Fruit fly (Drosophila melanogaster): ENCODE results near the gene CG2991.

Gene CG2991

DNA sequence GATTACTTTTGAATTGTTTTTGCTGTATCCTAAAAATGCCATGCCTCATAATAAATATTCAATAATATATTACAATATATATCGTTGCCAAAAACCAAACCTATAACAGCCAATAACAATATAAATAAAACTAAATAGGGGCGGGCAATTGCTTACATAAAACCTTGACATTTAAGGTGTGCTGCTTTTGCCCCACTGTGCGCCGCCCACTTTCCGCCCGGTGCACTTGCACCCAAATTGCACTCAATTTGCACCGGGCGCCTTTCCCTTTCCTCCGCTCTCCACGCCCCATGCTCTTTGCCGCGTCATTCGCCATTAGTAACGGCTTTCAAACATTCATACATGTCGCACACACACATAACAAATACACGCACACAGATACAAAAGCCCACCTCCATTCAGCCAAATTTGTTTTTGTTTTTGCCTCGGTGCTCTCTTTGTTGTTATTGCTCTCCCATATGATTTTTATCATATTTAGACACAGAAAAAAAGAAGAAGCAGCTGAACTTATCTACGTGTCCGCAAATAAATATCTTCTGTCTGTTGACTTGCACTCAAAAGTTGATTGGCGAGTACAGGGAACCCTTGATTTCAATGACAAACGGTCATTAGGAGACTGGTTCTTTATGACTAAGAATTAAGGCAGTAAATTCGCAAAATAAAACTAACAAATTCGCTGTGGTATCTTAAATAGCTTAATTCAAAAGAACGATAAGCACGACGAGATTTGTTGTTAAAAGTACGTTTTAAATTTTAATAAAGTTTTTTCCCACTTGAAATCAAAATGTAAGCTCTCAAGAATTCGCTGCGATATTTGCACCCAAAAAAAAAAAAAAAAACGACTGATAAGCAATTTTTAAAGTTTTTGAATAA is 1.1 kb downstream of the CG2991 start (continued):
- TF ChIP-seq CG10147 (GFP tag; optimal IDR thresholded peaks at IDR 0.05) (no peak), CG34422 (GFP tag; IDR thresholded peaks at IDR 0.05) (no peak), slbo (GFP tag; IDR thresholded peaks at IDR 0.05) (no peak), CG16863 (GFP tag; optimal IDR thresholded peaks at IDR 0.05) (no peak), scrt (GFP tag; optimal IDR thresholded peaks at IDR 0.05) (peak; percentile 43), phol (tag; optimal IDR thresholded peaks at IDR 0.05) (peak; percentile 24), CG11560 (tag; IDR thresholded peaks at IDR 0.05) (no peak), vfl (GFP tag; optimal IDR thresholded peaks at IDR 0.05) (no peak), abd-A (tag; optimal IDR thresholded peaks at IDR 0.05) (peak; percentile 42), al (GFP tag; IDR thresholded peaks at IDR 0.05) (no peak), zfh2 (GFP tag; optimal IDR thresholded peaks at IDR 0.05) (no peak), slp2 (GFP tag; optimal IDR thresholded peaks at IDR 0.05) (no peak), eyg (GFP tag; optimal IDR thresholded peaks at IDR 0.05) (no peak), sd (tag; optimal IDR thresholded peaks at IDR 0.05) (peak; percentile 66), Max (GFP tag; optimal IDR thresholded peaks at IDR 0.05) (no peak), twi (tag; optimal IDR thresholded peaks at IDR 0.05) (no peak), D (optimal IDR thresholded peaks at IDR 0.05) (no peak), D (GFP tag; optimal IDR thresholded peaks at IDR 0.05) (no peak), onecut (GFP tag; IDR thresholded peaks at IDR 0.05) (peak; percentile 2; the same call in 1 of the 2 replicates), ewg (GFP tag; optimal IDR thresholded peaks at IDR 0.05) (no peak), sqz (GFP tag; optimal IDR thresholded peaks at IDR 0.05) (peak; percentile 41), CG8359 (GFP tag; optimal IDR thresholded peaks at IDR 0.05; ENCODE audit: borderline replicate concordance) (no peak), Hey (tag; optimal IDR thresholded peaks at IDR 0.05) (no peak), Side (GFP tag; optimal IDR thresholded peaks at IDR 0.05) (peak; percentile 3), gcm (GFP tag; optimal IDR thresholded peaks at IDR 0.05) (no peak), CG8281 (tag; optimal IDR thresholded peaks at IDR 0.05) (no peak), gce (GFP tag; IDR thresholded peaks at IDR 0.05) (no peak), grau (tag; optimal IDR thresholded peaks at IDR 0.05) (peak; percentile 81), Rx (GFP tag; IDR thresholded peaks at IDR 0.05) (no peak), CG9817 (tag; optimal IDR thresholded peaks at IDR 0.05) (no peak), Hsf (GFP tag; optimal IDR thresholded peaks at IDR 0.05) (no peak), Lhr (GFP tag; optimal IDR thresholded peaks at IDR 0.05) (no peak), cg (GFP tag; optimal IDR thresholded peaks at IDR 0.05) (peak; percentile 85), nmo (GFP tag; optimal IDR thresholded peaks at IDR 0.05) (no peak), CG33557 (GFP tag; optimal IDR thresholded peaks at IDR 0.05) (no peak), CG7357 (GFP tag; IDR thresholded peaks at IDR 0.05) (no peak), amos (GFP tag; IDR thresholded peaks at IDR 0.05; ENCODE audit: partially characterized antibody) (no peak), maf-S (GFP tag; optimal IDR thresholded peaks at IDR 0.05) (no peak), sens-2 (GFP tag; IDR thresholded peaks at IDR 0.05) (no peak), her (GFP tag; optimal IDR thresholded peaks at IDR 0.05) (peak; percentile 14), Hr3 (GFP tag; optimal IDR thresholded peaks at IDR 0.05) (no peak), CG9215 (GFP tag; IDR thresholded peaks at IDR 0.05) (no peak), peb (GFP tag; IDR thresholded peaks at IDR 0.05) (no peak), CG12659 (GFP tag; optimal IDR thresholded peaks at IDR 0.05) (no peak), CG14014 (GFP tag; IDR thresholded peaks at IDR 0.05) (peak; percentile 45), fu2 (GFP tag; optimal IDR thresholded peaks at IDR 0.05) (no peak), CG2120 (GFP tag; optimal IDR thresholded peaks at IDR 0.05) (peak; percentile 31), ato (GFP tag; IDR thresholded peaks at IDR 0.05; ENCODE audit: partially characterized antibody) (no peak), Opbp (GFP tag; IDR thresholded peaks at IDR 0.05; ENCODE audit: partially characterized antibody) (no peak), CG10462 (GFP tag; optimal IDR thresholded peaks at IDR 0.05) (no peak)

Data from whole organism, embryonic.